Worm (Caenorhabditis elegans) whole organism, young adult: ENCODE data around the gene nhr-118.

ENCODE experiments used
- C17E4.6 ChIP-seq: fragments of 200-800 bp; sonication (Bioruptor generic); IDR thresholded peaks from 2 replicates; pipeline ENCODE4 v1.3.6; 2022; ENCODE audit warnings: missing genetic modification reagents, missing genetic modification characterization, missing compliant biosample characterization
- Y53G8AR.9 ChIP-seq: fragments of 200-800 bp; sonication (Bioruptor generic); conservative IDR thresholded peaks from 2 replicates; pipeline ENCODE4 v1.3.6; 2022; ENCODE audit warnings: missing genetic modification reagents, missing genetic modification characterization, missing compliant biosample characterization
- athp-1 ChIP-seq: sonication (generic microtip); optimal IDR thresholded peaks from 2 replicates; lab custom pipeline; 2017; ENCODE audit warnings: mild to moderate bottlenecking, missing genetic modification characterization, missing compliant biosample characterization
- attf-6 ChIP-seq: fragments of 200-800 bp; sonication (Bioruptor generic); IDR thresholded peaks from 2 replicates; pipeline ENCODE4 v1.3.6; 2022; ENCODE audit warnings: missing genetic modification reagents, missing genetic modification characterization, missing compliant biosample characterization
- fkh-3 ChIP-seq: sonication (generic microtip); optimal IDR thresholded peaks from 2 replicates; lab custom pipeline; 2016; ENCODE audit warnings: mild to moderate bottlenecking, missing genetic modification characterization, missing compliant biosample characterization
- gei-17 ChIP-seq: fragments of 200-800 bp; sonication (Bioruptor generic); optimal IDR thresholded peaks from 2 replicates; lab custom pipeline; 2018; ENCODE audit warnings: mild to moderate bottlenecking, missing genetic modification characterization, missing compliant biosample characterization
- nhr-90 ChIP-seq: sonication (generic microtip); optimal IDR thresholded peaks from 2 replicates; lab custom pipeline; 2016; ENCODE audit warnings: missing genotype, mild to moderate bottlenecking, missing genetic modification characterization, missing compliant biosample characterization
- snpc-4 ChIP-seq, 5 experiments: fragments of 150-350 bp in 1 of 5; sonication (generic microtip) in 4 of 5; optimal IDR thresholded peaks; 2 replicates each; lab custom pipeline; 2014 to 2018; ENCODE audit warnings: missing genetic modification characterization in 5 of 5, missing biosample characterization in 3 of 5, antibody characterized with exemption in 2 of 5, mild to moderate bottlenecking in 2 of 5, missing compliant biosample characterization in 2 of 5, missing genotype in 2 of 5, moderate library complexity in 2 of 5, missing genetic modification reagents in 1 of 5
- unc-130 ChIP-seq: sonication (generic microtip); optimal IDR thresholded peaks from 2 replicates; lab custom pipeline; 2016; ENCODE audit warnings: missing genetic modification reagents, missing genetic modification characterization, missing compliant biosample characterization

DNA sequence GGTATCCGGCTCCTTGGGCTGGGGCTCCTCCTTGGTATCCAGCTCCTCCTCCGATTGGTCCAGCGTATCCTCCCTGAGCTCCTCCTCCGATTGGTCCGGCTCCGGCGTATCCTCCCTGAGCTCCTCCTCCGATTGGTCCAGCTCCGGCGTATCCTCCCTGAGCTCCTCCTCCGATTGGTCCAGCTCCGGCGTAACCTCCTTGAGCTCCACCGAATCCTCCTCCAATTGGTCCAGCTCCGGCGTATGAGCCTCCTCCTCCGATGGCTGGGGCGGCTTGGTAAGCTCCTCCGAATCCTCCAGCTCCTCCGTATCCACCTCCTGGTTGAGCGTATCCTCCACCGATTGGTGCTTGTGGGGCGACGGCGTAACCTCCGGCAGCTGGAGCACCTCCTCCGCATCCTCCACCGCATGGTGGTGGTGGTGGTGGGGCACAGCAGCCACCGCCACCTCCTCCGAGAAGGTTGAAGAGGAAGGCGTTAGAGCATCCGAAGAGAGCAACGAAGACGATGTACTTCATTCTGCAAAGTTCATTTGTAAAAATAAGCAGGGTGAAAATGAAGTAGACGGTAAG, 27.9 kb downstream of the nhr-118 start, which contains the start of gene Y47D7A.13:
- no peak for TF ChIP-seq unc-130 (GFP tag; lab: Kevin White, UChicago)
- no peak for TF ChIP-seq snpc-4 (GFP tag; optimal IDR thresholded peaks at IDR 0.05; lab: Kevin White, UChicago)
- TF ChIP-seq snpc-4 (tag; optimal IDR thresholded peaks at IDR 0.05; lab: Kevin White, UChicago), result no peak
- TF ChIP-seq C17E4.6 (GFP tag; lab: Robert Waterston, UW), result no peak
- no peak for TF ChIP-seq athp-1 (tag; lab: Kevin White, UChicago)
- TF ChIP-seq fkh-3 (tag; lab: Kevin White, UChicago), result no peak
- TF ChIP-seq Y53G8AR.9 (GFP tag; lab: Robert Waterston, UW), result no peak
- no peak for TF ChIP-seq gei-17 (GFP tag; lab: Kevin White, UChicago)
- no peak for TF ChIP-seq attf-6 (GFP tag; lab: Robert Waterston, UW)
- TF ChIP-seq nhr-90 (tag; lab: Kevin White, UChicago), result no peak
